Worm (Caenorhabditis elegans) whole organism, midembryonic: Measurements from ENCODE around the gene frm-8.

Experiments
- T22C8.4 ChIP-seq: fragments of 200-800 bp; sonication (Bioruptor generic); IDR thresholded peaks from 2 replicates; pipeline ENCODE4 v1.3.6; 2022; ENCODE audit warnings: missing genetic modification characterization, missing compliant biosample characterization
- klf-2 ChIP-seq: fragments of 200-800 bp; sonication (Bioruptor generic); conservative IDR thresholded peaks from 2 replicates; pipeline ENCODE4 v1.3.6; 2022; ENCODE audit warnings: missing genetic modification reagents, missing genetic modification characterization, missing compliant biosample characterization
- ztf-29 ChIP-seq: fragments of 200-800 bp; sonication (Bioruptor generic); IDR thresholded peaks from 2 replicates; pipeline ENCODE4 v1.3.6; 2022; ENCODE audit warnings: missing genetic modification reagents, missing genetic modification characterization, missing compliant biosample characterization

ce11 chrIII:3255023-3255422, 36.1 kb upstream of the frm-8 start:
- TF ChIP-seq klf-2 (GFP tag; lab: Robert Waterston, UW) (no peak), ztf-29 (GFP tag; lab: Robert Waterston, UW) (no peak), T22C8.4 (GFP tag; lab: Robert Waterston, UW) (no peak)
